Worm (Caenorhabditis elegans) whole organism, late embryonic: Measurements from ENCODE around the gene Y71H2B.4.
"Not testable (repeated sequence)": the region's sequence is repeated elsewhere in the genome, so short reads cannot be mapped to it uniquely, and the experiment has no call there.

Experiments used
- C08G9.2 ChIP-seq: sonication (generic microtip); optimal IDR thresholded peaks from 2 replicates; lab custom pipeline; 2016; ENCODE audit warnings: mild to moderate bottlenecking, missing genetic modification characterization, moderate library complexity, missing compliant biosample characterization
- C38D4.7 ChIP-seq: fragments of 200-800 bp; sonication (Bioruptor generic); optimal IDR thresholded peaks from 2 replicates; lab custom pipeline; 2018; ENCODE audit warnings: mild to moderate bottlenecking, missing genetic modification characterization, moderate library complexity, missing compliant biosample characterization
- F13H6.1 ChIP-seq: sonication (generic microtip); optimal IDR thresholded peaks from 2 replicates; lab custom pipeline; 2016; ENCODE audit warnings: missing genetic modification characterization, missing compliant biosample characterization
- T23F11.4 ChIP-seq: fragments of 200-800 bp; sonication (Bioruptor generic); optimal IDR thresholded peaks from 2 replicates; lab custom pipeline; 2018; ENCODE audit warnings: mild to moderate bottlenecking, missing genetic modification characterization, missing compliant biosample characterization
- ahr-1 ChIP-seq: sonication (generic microtip); optimal IDR thresholded peaks from 2 replicates; lab custom pipeline; 2016; ENCODE audit warnings: missing genetic modification characterization, missing compliant biosample characterization
- ceh-14 ChIP-seq: sonication (generic microtip); optimal IDR thresholded peaks from 2 replicates; lab custom pipeline; 2016; ENCODE audit warnings: missing genotype, missing genetic modification characterization, missing compliant biosample characterization
- ceh-18 ChIP-seq: sonication (generic microtip); optimal IDR thresholded peaks from 2 replicates; lab custom pipeline; 2016; ENCODE audit warnings: missing genetic modification characterization, missing compliant biosample characterization
- ceh-19 ChIP-seq: fragments of 200-800 bp; sonication (Bioruptor generic); optimal IDR thresholded peaks from 2 replicates; lab custom pipeline; 2018; ENCODE audit warnings: mild to moderate bottlenecking, missing genetic modification characterization, missing compliant biosample characterization
- ceh-2 ChIP-seq: sonication (generic microtip); optimal IDR thresholded peaks from 2 replicates; lab custom pipeline; 2016; ENCODE audit warnings: missing genotype, missing genetic modification characterization, missing compliant biosample characterization
- ceh-22 ChIP-seq: sonication (generic microtip); optimal IDR thresholded peaks from 2 replicates; lab custom pipeline; 2017; ENCODE audit warnings: missing biosample characterization, missing genetic modification characterization
- ceh-34 ChIP-seq: sonication (generic microtip); optimal IDR thresholded peaks from 2 replicates; lab custom pipeline; 2016; ENCODE audit warnings: mild to moderate bottlenecking, missing genetic modification characterization, missing compliant biosample characterization
- ceh-45 ChIP-seq: fragments of 200-800 bp; sonication (Bioruptor generic); IDR thresholded peaks from 2 replicates; pipeline ENCODE4 v1.3.6; 2022; ENCODE audit warnings: missing genetic modification reagents, missing genetic modification characterization, missing compliant biosample characterization
- ceh-48 ChIP-seq: sonication (generic microtip); optimal IDR thresholded peaks from 2 replicates; lab custom pipeline; 2016; ENCODE audit warnings: missing genetic modification characterization, inconsistent platforms, missing compliant biosample characterization
- ceh-6 ChIP-seq: fragments of 200-800 bp; sonication (Bioruptor generic); optimal IDR thresholded peaks from 2 replicates; lab custom pipeline; 2018; ENCODE audit warnings: mild to moderate bottlenecking, missing genetic modification characterization, missing compliant biosample characterization
- ceh-9 ChIP-seq: sonication (generic microtip); optimal IDR thresholded peaks from 2 replicates; lab custom pipeline; 2016; ENCODE audit warnings: mild to moderate bottlenecking, missing genetic modification characterization, inconsistent platforms, missing compliant biosample characterization
- dmd-4 ChIP-seq: sonication (generic microtip); optimal IDR thresholded peaks from 2 replicates; lab custom pipeline; 2016; ENCODE audit warnings: borderline replicate concordance, missing genetic modification characterization, missing compliant biosample characterization
- ets-4 ChIP-seq: sonication (generic microtip); optimal IDR thresholded peaks from 2 replicates; lab custom pipeline; 2016; ENCODE audit warnings: missing genetic modification characterization, missing compliant biosample characterization
- eyg-1 ChIP-seq: sonication (generic microtip); optimal IDR thresholded peaks from 2 replicates; lab custom pipeline; 2016; ENCODE audit warnings: missing genotype, missing genetic modification characterization, missing compliant biosample characterization
- gmeb-2 ChIP-seq: sonication (generic microtip); optimal IDR thresholded peaks from 2 replicates; lab custom pipeline; 2016; ENCODE audit warnings: missing genetic modification characterization, inconsistent platforms, missing compliant biosample characterization
- hlh-13 ChIP-seq: fragments of 200-800 bp; sonication (Bioruptor generic); optimal IDR thresholded peaks from 2 replicates; lab custom pipeline; 2018; ENCODE audit warnings: mild to moderate bottlenecking, missing genetic modification characterization, missing compliant biosample characterization
- hlh-15 ChIP-seq: sonication (generic microtip); optimal IDR thresholded peaks from 2 replicates; lab custom pipeline; 2016; ENCODE audit warnings: missing genetic modification characterization, missing compliant biosample characterization
- nfya-1 ChIP-seq: sonication (generic microtip); optimal IDR thresholded peaks from 2 replicates; lab custom pipeline; 2017; ENCODE audit warnings: missing genetic modification characterization, mild to moderate bottlenecking, missing compliant biosample characterization, antibody characterized with exemption, moderate library complexity
- pat-9 ChIP-seq: fragments of 200-800 bp; sonication (Bioruptor generic); optimal IDR thresholded peaks from 2 replicates; lab custom pipeline; 2018; ENCODE audit warnings: mild to moderate bottlenecking, missing genetic modification characterization, moderate library complexity, missing compliant biosample characterization
- pax-1 ChIP-seq: fragments of 150-350 bp; optimal IDR thresholded peaks from 2 replicates; lab custom pipeline; 2014; ENCODE audit warnings: missing biosample characterization, missing genetic modification characterization
- pha-2 ChIP-seq: sonication (generic microtip); optimal IDR thresholded peaks from 2 replicates; lab custom pipeline; 2017; ENCODE audit warnings: mild to moderate bottlenecking, missing genetic modification characterization, missing compliant biosample characterization
- pqm-1 ChIP-seq: sonication (generic microtip); optimal IDR thresholded peaks from 2 replicates; lab custom pipeline; 2016; ENCODE audit warnings: missing genetic modification characterization, missing compliant biosample characterization
- rnt-1 ChIP-seq: sonication (generic microtip); optimal IDR thresholded peaks from 2 replicates; lab custom pipeline; 2016; ENCODE audit warnings: missing genetic modification characterization, missing compliant biosample characterization
- sox-4 ChIP-seq: sonication (generic microtip); optimal IDR thresholded peaks from 2 replicates; lab custom pipeline; 2017; ENCODE audit warnings: mild to moderate bottlenecking, missing genetic modification characterization, inconsistent platforms, missing compliant biosample characterization
- syd-9 ChIP-seq: sonication (generic microtip); optimal IDR thresholded peaks from 2 replicates; lab custom pipeline; 2016; ENCODE audit warnings: mild to moderate bottlenecking, missing genetic modification characterization, moderate library complexity, missing compliant biosample characterization
- unc-3 ChIP-seq, 2 experiments: fragments of 200-800 bp in 1 of 2; sonication (Bioruptor generic) in 1 of 2; sonication (generic microtip) in 1 of 2; conservative IDR thresholded peaks in 1 of 2; optimal IDR thresholded peaks in 1 of 2; 2 replicates each; pipeline versions ENCODE4 v1.3.6 to Lab custom; 2016 to 2022; ENCODE audit warnings: missing compliant biosample characterization in 2 of 2, missing genetic modification characterization in 2 of 2, missing genetic modification reagents in 1 of 2
- zip-5 ChIP-seq: sonication (generic microtip); optimal IDR thresholded peaks from 2 replicates; lab custom pipeline; 2016; ENCODE audit warnings: missing genetic modification characterization, missing compliant biosample characterization

Y71H2B.4 gene

DNA sequence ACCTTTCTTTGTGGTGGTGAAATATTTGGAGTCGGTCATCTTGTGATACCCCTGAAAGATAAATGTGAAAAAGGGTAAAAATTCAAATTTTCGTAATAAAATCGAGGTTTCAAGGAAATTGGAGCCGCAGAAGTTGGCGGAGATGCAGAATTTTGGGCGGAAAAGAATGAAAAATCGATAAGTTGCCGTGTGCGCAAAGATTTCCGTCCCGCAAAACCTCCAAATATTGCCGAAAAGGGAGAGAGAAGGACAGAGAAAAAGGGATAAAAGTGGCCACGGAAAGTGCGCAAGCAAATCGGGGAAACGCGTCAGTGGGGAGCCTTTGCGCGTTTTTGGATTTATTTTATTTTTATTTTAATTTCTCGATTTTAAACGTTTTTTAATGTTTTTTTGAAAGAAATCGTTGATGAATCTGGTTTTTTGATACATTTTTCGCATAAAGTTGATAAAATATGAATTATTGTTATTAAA is 21.7 kb upstream of the Y71H2B.4 start, which contains the start of gene apb-1 (continued):
- TF ChIP-seq ceh-18, result peak; percentile 68
- TF ChIP-seq ceh-19 (GFP tag; lab: Kevin White, UChicago), result peak; percentile 79
- TF ChIP-seq ceh-45 (GFP tag; lab: Robert Waterston, UW), result no peak
- TF ChIP-seq ceh-48 (tag; lab: Kevin White, UChicago), result peak; percentile 98
- TF ChIP-seq unc-3 (GFP tag; conservative IDR thresholded peaks at IDR 0.05; lab: Robert Waterston, UW), result 0 out of 2 replicates have a peak, but pooled peaks have one; percentile 20
- TF ChIP-seq unc-3 (tag; optimal IDR thresholded peaks at IDR 0.05; lab: Kevin White, UChicago), result peak; percentile 33
- TF ChIP-seq rnt-1 (tag; lab: Kevin White, UChicago), result peak; percentile 61
- peak; percentile 62 for TF ChIP-seq C08G9.2 (tag; lab: Kevin White, UChicago)
- TF ChIP-seq F13H6.1 (tag; lab: Kevin White, UChicago), result peak; percentile 1
- peak; percentile 60 for TF ChIP-seq ceh-14 (tag; lab: Kevin White, UChicago)
- peak; percentile 84 for TF ChIP-seq nfya-1 (tag; lab: Kevin White, UChicago)
- TF ChIP-seq ceh-6 (GFP tag; lab: Kevin White, UChicago), result peak; percentile 13
- TF ChIP-seq dmd-4 (tag; lab: Kevin White, UChicago), result no peak
- TF ChIP-seq pax-1 (tag; lab: Kevin White, UChicago), result peak; percentile 44
- TF ChIP-seq pat-9 (tag; lab: Kevin White, UChicago), result no peak
- peak; percentile 52 for TF ChIP-seq gmeb-2
- TF ChIP-seq ceh-2 (tag; lab: Kevin White, UChicago), result peak; percentile 58
- TF ChIP-seq pqm-1 (tag; lab: Kevin White, UChicago), result no peak
- no peak for TF ChIP-seq T23F11.4 (GFP tag; lab: Kevin White, UChicago)

DNA sequence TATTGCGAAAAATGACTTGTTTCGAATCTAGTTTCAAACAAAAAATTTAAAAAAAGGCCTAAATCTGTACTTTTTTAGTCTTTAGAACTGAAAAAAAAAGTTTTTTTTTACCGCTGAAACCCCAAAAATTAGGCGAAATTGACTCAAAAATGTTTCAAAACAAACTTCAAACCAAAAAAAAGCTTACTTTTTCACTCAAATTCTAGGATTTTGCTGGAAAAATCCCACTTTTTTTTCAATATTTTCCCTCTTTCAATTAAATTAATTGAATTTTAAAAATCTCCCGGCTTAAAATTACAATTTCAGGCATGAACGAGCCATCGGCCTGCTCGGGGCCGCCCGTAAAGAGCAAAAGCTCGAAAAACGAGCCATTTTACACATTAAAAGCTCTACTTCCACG is 21.0 kb upstream of the Y71H2B.4 start, which contains the start of gene mdt-19:
mdt-19 (plus strand) TSS at position 301 of the 400 bp plus-strand sequence.
- no peak for TF ChIP-seq ceh-22 (tag; lab: Kevin White, UChicago)
- TF ChIP-seq ceh-9 (tag; lab: Kevin White, UChicago), result no peak
- no peak for TF ChIP-seq ets-4 (tag; lab: Kevin White, UChicago)
- no peak for TF ChIP-seq ceh-34

DNA sequence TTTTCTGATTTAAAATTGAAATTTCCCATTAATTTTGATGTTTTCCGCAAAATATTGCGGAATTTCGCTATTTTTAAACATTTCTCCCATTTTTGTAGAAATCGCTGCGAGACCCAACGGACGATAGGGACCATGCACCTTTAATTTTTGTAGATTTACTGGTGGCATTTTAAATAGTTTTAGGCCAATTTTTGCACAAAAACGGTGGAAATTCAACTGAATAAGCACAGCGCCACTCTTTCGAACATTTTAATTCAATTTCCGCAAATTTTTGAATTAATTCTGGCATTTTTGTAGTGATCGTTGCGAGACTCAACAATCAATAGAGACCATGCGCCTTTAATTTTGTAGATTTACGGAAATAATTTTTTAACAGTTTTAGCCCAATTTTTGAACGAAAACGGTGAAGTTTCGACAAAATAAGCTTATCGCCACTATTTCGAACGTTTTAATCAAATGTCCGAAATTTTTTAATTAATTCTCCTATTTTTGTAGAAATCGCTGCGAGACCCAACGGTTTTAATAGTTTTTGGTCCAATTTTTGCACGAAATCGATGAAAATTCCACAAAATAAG is 20.2 kb upstream of the Y71H2B.4 start:
- no peak for TF ChIP-seq eyg-1 (tag; lab: Kevin White, UChicago)
- no peak for TF ChIP-seq nfya-1 (tag; lab: Kevin White, UChicago)
- no peak for TF ChIP-seq hlh-13 (GFP tag; lab: Kevin White, UChicago)
- TF ChIP-seq hlh-15, result no peak

DNA sequence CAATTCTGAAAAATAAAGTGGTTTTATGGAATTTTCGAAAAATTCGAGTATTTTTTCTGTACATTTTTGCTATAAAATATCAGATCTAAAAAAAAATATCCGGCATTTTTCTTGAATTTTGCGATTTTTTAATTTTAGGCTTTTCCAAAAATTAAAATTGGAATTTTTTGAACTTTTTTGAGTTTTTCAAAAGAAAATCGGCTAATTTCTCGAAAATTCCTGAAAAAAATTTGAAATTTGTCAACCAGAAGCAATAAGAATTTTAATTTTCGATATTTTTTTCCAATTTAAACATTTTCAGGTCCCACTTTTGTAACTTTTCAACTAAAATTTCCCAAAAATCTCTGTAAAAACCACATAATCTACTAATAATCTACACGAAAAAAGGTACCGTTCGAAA is 15.1 kb upstream of the Y71H2B.4 start, which contains the start of gene Y71H2B.11:
Y71H2B.11 (plus strand) TSS at position 301 of the 400 bp plus-strand sequence.
- no peak for TF ChIP-seq pha-2
- TF ChIP-seq zip-5 (tag; lab: Kevin White, UChicago), result no peak
- no peak for TF ChIP-seq ceh-2 (tag; lab: Kevin White, UChicago)
- TF ChIP-seq C38D4.7 (GFP tag; lab: Kevin White, UChicago), result no peak
- TF ChIP-seq gmeb-2, result no peak
- no peak for TF ChIP-seq ahr-1

DNA sequence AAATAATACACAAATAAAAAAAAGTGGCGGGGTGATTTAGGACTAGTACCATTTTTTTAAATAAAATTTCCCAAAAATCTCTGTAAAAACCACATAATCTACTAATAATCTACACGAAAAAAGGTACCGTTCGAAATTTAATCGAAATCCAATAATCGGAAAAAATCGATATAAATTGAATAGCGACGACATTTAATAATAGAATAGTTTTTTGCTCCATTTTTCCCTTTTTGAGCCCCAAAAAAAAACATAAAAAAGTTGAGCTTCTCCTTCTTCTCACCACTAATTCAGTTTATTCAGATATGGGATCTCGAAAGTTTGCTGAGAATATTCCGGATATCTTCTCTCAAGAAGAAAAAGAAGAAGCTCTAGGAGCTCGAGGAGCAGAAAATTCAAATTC is 11.0 kb upstream of the Y71H2B.4 start, which contains the start of gene Y71H2B.5:
Y71H2B.5 (plus strand) TSS at position 301 of the 400 bp plus-strand sequence.
- TF ChIP-seq ets-4 (tag; lab: Kevin White, UChicago); syd-9; sox-4: not testable (repeated sequence)
